Fruit fly (Drosophila melanogaster) whole organism, embryonic: Measurements from ENCODE around the gene CG16798.

Experiments used
- B-H1 ChIP-seq: fragments of 200-800 bp; sonication (Bioruptor generic); IDR thresholded peaks from 3 replicates; pipeline ENCODE4 v1.3.6; 2022; ENCODE audit warnings: missing biosample characterization, missing genetic modification characterization
- CG12769 ChIP-seq: fragments of 200-800 bp; sonication (Bioruptor generic); optimal IDR thresholded peaks from 2 replicates; lab custom pipeline; 2019; ENCODE audit warnings: missing biosample characterization, mild to moderate bottlenecking, missing genetic modification characterization, moderate library complexity
- CG13424 ChIP-seq: fragments of 200-800 bp; sonication (Bioruptor generic); optimal IDR thresholded peaks from 2 replicates; lab custom pipeline; 2019; ENCODE audit warnings: missing biosample characterization, mild to moderate bottlenecking, missing genetic modification characterization, moderate library complexity
- CG14667 ChIP-seq: fragments of 200-800 bp; sonication (Bioruptor generic); IDR thresholded peaks from 2 replicates; pipeline ENCODE4 v1.3.6; 2022; ENCODE audit warnings: missing biosample characterization, missing genetic modification characterization
- CG15269 ChIP-seq: fragments of 200-800 bp; sonication (Bioruptor generic); optimal IDR thresholded peaks from 2 replicates; lab custom pipeline; 2018; ENCODE audit warnings: missing biosample characterization, mild to moderate bottlenecking, missing genetic modification characterization, moderate library complexity
- CG15696 ChIP-seq: fragments of 200-800 bp; sonication (Bioruptor generic); optimal IDR thresholded peaks from 2 replicates; lab custom pipeline; 2019; ENCODE audit warnings: missing biosample characterization, mild to moderate bottlenecking, missing genetic modification characterization, moderate library complexity
- CG17186 ChIP-seq: fragments of 200-800 bp; sonication (Bioruptor generic); optimal IDR thresholded peaks from 3 replicates; lab custom pipeline; 2017; ENCODE audit warnings: missing biosample characterization, missing genetic modification reagents, missing genetic modification characterization
- CG17612 ChIP-seq: fragments of 200-800 bp; sonication (Bioruptor generic); IDR thresholded peaks from 2 replicates; pipeline ENCODE4 v1.3.6; 2022; ENCODE audit warnings: missing biosample characterization, missing genetic modification characterization
- CG17829 ChIP-seq: fragments of 200-800 bp; optimal IDR thresholded peaks from 2 replicates; lab custom pipeline; 2019; ENCODE audit warnings: missing biosample characterization, mild to moderate bottlenecking, missing genetic modification characterization, moderate library complexity
- CG1832 ChIP-seq: fragments of 200-800 bp; sonication (Bioruptor generic); optimal IDR thresholded peaks from 2 replicates; lab custom pipeline; 2017; ENCODE audit warnings: missing biosample characterization, mild to moderate bottlenecking, missing genetic modification characterization, inconsistent platforms
- CG31365 ChIP-seq: fragments of 200-800 bp; sonication (Bioruptor generic); optimal IDR thresholded peaks from 2 replicates; lab custom pipeline; 2018; ENCODE audit warnings: missing biosample characterization, mild to moderate bottlenecking, missing genetic modification characterization
- CG31388 ChIP-seq: fragments of 200-800 bp; sonication (Bioruptor generic); optimal IDR thresholded peaks from 2 replicates; lab custom pipeline; 2016; ENCODE audit warnings: missing biosample characterization, missing genetic modification characterization
- CG32532 ChIP-seq: fragments of 200-800 bp; sonication (Bioruptor generic); IDR thresholded peaks from 2 replicates; pipeline ENCODE4 v1.3.6; 2022; ENCODE audit warnings: missing biosample characterization, missing genetic modification characterization
- CG32767 ChIP-seq: fragments of 200-800 bp; sonication (Bioruptor generic); IDR thresholded peaks from 2 replicates; pipeline ENCODE4 v1.3.6; 2022; ENCODE audit warnings: missing biosample characterization, missing genetic modification characterization
- CG34224 ChIP-seq: fragments of 200-800 bp; sonication (Bioruptor generic); IDR thresholded peaks from 3 replicates; pipeline ENCODE4 v1.3.6; 2022; ENCODE audit warnings: missing biosample characterization, missing genetic modification characterization; ENCODE audit not compliant: partially characterized antibody
- CG34376 ChIP-seq: fragments of 200-800 bp; sonication (Bioruptor generic); optimal IDR thresholded peaks from 2 replicates; lab custom pipeline; 2018; ENCODE audit warnings: missing biosample characterization, mild to moderate bottlenecking, missing genetic modification characterization
- CG6654 ChIP-seq: fragments of 200-800 bp; sonication (Bioruptor generic); optimal IDR thresholded peaks from 2 replicates; lab custom pipeline; 2017; ENCODE audit warnings: missing biosample characterization, mild to moderate bottlenecking, missing genetic modification characterization
- CG6854 ChIP-seq: fragments of 200-800 bp; sonication (Bioruptor generic); optimal IDR thresholded peaks from 3 replicates; lab custom pipeline; 2017; ENCODE audit warnings: missing biosample characterization, mild to moderate bottlenecking, missing genetic modification characterization
- CG7987 ChIP-seq: fragments of 200-800 bp; sonication (Bioruptor generic); optimal IDR thresholded peaks from 2 replicates; lab custom pipeline; 2018; ENCODE audit warnings: missing biosample characterization, mild to moderate bottlenecking, missing genetic modification characterization, moderate library complexity
- Dref ChIP-seq: fragments of 200-800 bp; sonication (Bioruptor generic); IDR thresholded peaks from 2 replicates; pipeline ENCODE4 v1.3.6; 2022; ENCODE audit warnings: missing biosample characterization, missing genetic modification characterization
- Ets65A ChIP-seq: fragments of 200-800 bp; sonication (Bioruptor generic); peaks from one replicate; lab custom pipeline; 2016; ENCODE audit warnings: missing biosample characterization, missing genetic modification characterization
- GATAe ChIP-seq: fragments of 200-800 bp; sonication (Bioruptor generic); conservative IDR thresholded peaks from 2 replicates; pipeline ENCODE4 v1.3.6; 2022; ENCODE audit warnings: missing biosample characterization, missing genetic modification characterization
- HLHmδ ChIP-seq: fragments of 200-800 bp; sonication (Bioruptor generic); optimal IDR thresholded peaks from 2 replicates; lab custom pipeline; 2018; ENCODE audit warnings: missing biosample characterization, mild to moderate bottlenecking, missing genetic modification characterization, moderate library complexity
- Hey ChIP-seq: fragments of 200-800 bp; sonication (Bioruptor generic); optimal IDR thresholded peaks from 3 replicates; lab custom pipeline; 2018; ENCODE audit warnings: missing biosample characterization, mild to moderate bottlenecking, missing genetic modification characterization
- HmgD ChIP-seq: fragments of 200-800 bp; sonication (Bioruptor generic); optimal IDR thresholded peaks from 3 replicates; lab custom pipeline; 2016; ENCODE audit warnings: missing biosample characterization, missing genetic modification characterization
- HmgZ ChIP-seq: fragments of 200-800 bp; sonication (Bioruptor generic); optimal IDR thresholded peaks from 2 replicates; lab custom pipeline; 2018; ENCODE audit warnings: missing biosample characterization, mild to moderate bottlenecking, missing genetic modification characterization
- Lim3 ChIP-seq: fragments of 200-800 bp; sonication (Bioruptor generic); IDR thresholded peaks from 2 replicates; pipeline ENCODE4 v1.3.6; 2022; ENCODE audit warnings: missing biosample characterization, missing genetic modification characterization
- Mes4 ChIP-seq: fragments of 200-800 bp; sonication (Bioruptor generic); optimal IDR thresholded peaks from 2 replicates; lab custom pipeline; 2016; ENCODE audit warnings: missing biosample characterization, missing genetic modification characterization
- Myb ChIP-seq: fragments of 200-800 bp; sonication (Bioruptor generic); optimal IDR thresholded peaks from 2 replicates; lab custom pipeline; 2016; ENCODE audit warnings: missing biosample characterization, missing genetic modification characterization
- NC2α ChIP-seq: fragments of 200-800 bp; sonication (Bioruptor generic); optimal IDR thresholded peaks from 2 replicates; lab custom pipeline; 2016; ENCODE audit warnings: missing biosample characterization, missing genetic modification characterization
- Neu2 ChIP-seq: fragments of 200-800 bp; sonication (Bioruptor generic); optimal IDR thresholded peaks from 3 replicates; lab custom pipeline; 2016; ENCODE audit warnings: missing biosample characterization, missing genetic modification characterization, borderline replicate concordance
- Scr ChIP-seq: fragments of 200-800 bp; sonication (Bioruptor generic); IDR thresholded peaks from 2 replicates; pipeline ENCODE4 v1.3.6; 2022; ENCODE audit warnings: missing biosample characterization, missing genetic modification characterization; ENCODE audit not compliant: partially characterized antibody
- Sox102F ChIP-seq: fragments of 200-800 bp; sonication (Bioruptor generic); optimal IDR thresholded peaks from 2 replicates; lab custom pipeline; 2018; ENCODE audit warnings: missing biosample characterization, mild to moderate bottlenecking, missing genetic modification characterization, moderate library complexity
- Vsx1 ChIP-seq: fragments of 200-800 bp; sonication (Bioruptor generic); optimal IDR thresholded peaks from 2 replicates; lab custom pipeline; 2017; ENCODE audit warnings: missing biosample characterization, mild to moderate bottlenecking, missing genetic modification characterization, missing genetic modification reagents
- Xrp1 ChIP-seq: fragments of 200-800 bp; sonication (Bioruptor generic); IDR thresholded peaks from 2 replicates; pipeline ENCODE4 v1.3.6; 2022; ENCODE audit warnings: missing biosample characterization, missing genetic modification characterization
- YL-1 ChIP-seq: fragments of 200-800 bp; sonication (Bioruptor generic); optimal IDR thresholded peaks from 3 replicates; lab custom pipeline; 2017; ENCODE audit warnings: missing biosample characterization, mild to moderate bottlenecking, missing genetic modification characterization
- az2 ChIP-seq: fragments of 200-800 bp; sonication (Bioruptor generic); optimal IDR thresholded peaks from 3 replicates; lab custom pipeline; 2016; ENCODE audit warnings: missing biosample characterization, missing genetic modification characterization
- crc ChIP-seq: fragments of 200-800 bp; sonication (Bioruptor generic); optimal IDR thresholded peaks from 2 replicates; lab custom pipeline; 2016; ENCODE audit warnings: missing biosample characterization, missing genetic modification characterization
- crol ChIP-seq: fragments of 200-800 bp; sonication (Bioruptor generic); IDR thresholded peaks from 2 replicates; pipeline ENCODE4 v1.3.6; 2022; ENCODE audit warnings: missing biosample characterization, missing genetic modification characterization
- gce ChIP-seq: fragments of 200-800 bp; sonication (Bioruptor generic); IDR thresholded peaks from 3 replicates; pipeline ENCODE4 v1.3.6; 2022; ENCODE audit warnings: missing biosample characterization, missing genetic modification characterization
- gsb ChIP-seq: fragments of 200-800 bp; sonication (Bioruptor generic); IDR thresholded peaks from 2 replicates; pipeline ENCODE4 v1.3.6; 2022; ENCODE audit warnings: missing biosample characterization, missing genetic modification characterization
- hkb ChIP-seq, 2 experiments: fragments of 200-800 bp in 1 of 2; fragments of >200 bp in 1 of 2; sonication (Bioruptor generic) in 1 of 2; IDR thresholded peaks in 1 of 2; optimal IDR thresholded peaks in 1 of 2; 2 replicates each; pipeline versions ENCODE4 v1.3.6 to Lab custom; 2017 to 2022; ENCODE audit warnings: missing biosample characterization in 1 of 2, missing genetic modification characterization in 1 of 2
- kah ChIP-seq: fragments of 200-800 bp; sonication (Bioruptor generic); optimal IDR thresholded peaks from 2 replicates; lab custom pipeline; 2018; ENCODE audit warnings: missing biosample characterization, mild to moderate bottlenecking, missing genetic modification characterization
- pan ChIP-seq, 4 experiments: fragments of >200 bp in 3 of 4; fragments of 200-800 bp in 1 of 4; sonication (Bioruptor generic) in 1 of 4; optimal IDR thresholded peaks in 3 of 4; IDR thresholded peaks in 1 of 4; 2 replicates each; pipeline versions ENCODE4 v1.3.6 to Lab custom; 2017 to 2022; ENCODE audit warnings: missing biosample characterization in 2 of 4, missing genetic modification characterization in 2 of 4, mixed read lengths in 1 of 4
- pfk ChIP-seq: fragments of 200-800 bp; sonication (Bioruptor generic); optimal IDR thresholded peaks from 2 replicates; lab custom pipeline; 2018; ENCODE audit warnings: missing biosample characterization, mild to moderate bottlenecking, missing genetic modification characterization, moderate library complexity
- salm ChIP-seq: fragments of 200-800 bp; sonication (Bioruptor generic); optimal IDR thresholded peaks from 2 replicates; lab custom pipeline; 2018; ENCODE audit warnings: missing biosample characterization, mild to moderate bottlenecking, missing genetic modification characterization
- sim ChIP-seq: fragments of 200-800 bp; sonication (Bioruptor generic); IDR thresholded peaks from 2 replicates; pipeline ENCODE4 v1.3.6; 2022; ENCODE audit warnings: missing biosample characterization, missing genetic modification characterization
- sisA ChIP-seq: fragments of 200-800 bp; sonication (Bioruptor generic); IDR thresholded peaks from 2 replicates; pipeline ENCODE4 v1.3.6; 2022; ENCODE audit warnings: missing biosample characterization, missing genetic modification characterization
- stwl ChIP-seq: fragments of 200-800 bp; sonication (Bioruptor generic); optimal IDR thresholded peaks from 3 replicates; lab custom pipeline; 2018; ENCODE audit warnings: missing biosample characterization, mild to moderate bottlenecking, missing genetic modification characterization, moderate library complexity
- unc-4 ChIP-seq: fragments of 200-800 bp; sonication (Bioruptor generic); IDR thresholded peaks from 2 replicates; pipeline ENCODE4 v1.3.6; 2022; ENCODE audit warnings: missing biosample characterization, missing genetic modification characterization; ENCODE audit not compliant: partially characterized antibody

CG16798 gene

dm6 chr2L:20414750-20415211, 32.6 kb upstream of the CG16798 start, which contains the start of gene CG10947 (continued):
- TF ChIP-seq CG17612 (GFP tag; lab: Robert Waterston, UW) = no peak
- peak; percentile 60 for TF ChIP-seq CG15269 (tag; lab: Kevin White, UChicago)
- TF ChIP-seq GATAe (GFP tag; lab: Robert Waterston, UW) = no peak
- TF ChIP-seq CG15696 (tag; lab: Kevin White, UChicago) = no peak
- TF ChIP-seq Ets65A = peak; percentile 91
- TF ChIP-seq sim (GFP tag; lab: Robert Waterston, UW) = no peak
- peak; percentile 73 for TF ChIP-seq CG32532 (GFP tag; lab: Robert Waterston, UW)
- peak; percentile 25 for TF ChIP-seq CG6654 (GFP tag; lab: Kevin White, UChicago)
- TF ChIP-seq gce (GFP tag; lab: Robert Waterston, UW) = no peak
- peak; percentile 99 for TF ChIP-seq Myb (GFP tag; lab: Kevin White, UChicago)
- TF ChIP-seq az2 (GFP tag; lab: Kevin White, UChicago) = peak; percentile 76
- peak; percentile 21 for TF ChIP-seq YL-1 (GFP tag; lab: Kevin White, UChicago)
- TF ChIP-seq CG34376 (GFP tag; lab: Kevin White, UChicago) = peak; percentile 7
- peak; percentile 64 for TF ChIP-seq CG13424 (tag; lab: Kevin White, UChicago)
- no peak for TF ChIP-seq CG32767
- TF ChIP-seq gsb (GFP tag; lab: Robert Waterston, UW) = no peak; the same call in 1 of the 2 replicates
- no peak for TF ChIP-seq Hey (tag; lab: Kevin White, UChicago)
- TF ChIP-seq CG17186 (GFP tag; lab: Kevin White, UChicago) = no peak
- TF ChIP-seq Mes4 = peak; percentile 60
- TF ChIP-seq Neu2 (GFP tag; lab: Kevin White, UChicago) = peak; percentile 1
- TF ChIP-seq CG12769 (tag; lab: Kevin White, UChicago) = no peak
- TF ChIP-seq sisA (GFP tag; lab: Robert Waterston, UW) = no peak; the same call in 1 of the 2 replicates
- peak; percentile 1 for TF ChIP-seq CG17829
- peak; percentile 62 for TF ChIP-seq unc-4 (GFP tag; lab: Robert Waterston, UW)
- no peak for TF ChIP-seq B-H1 (GFP tag; lab: Robert Waterston, UW)
- TF ChIP-seq Sox102F = peak; percentile 66
- no peak for TF ChIP-seq pan (optimal IDR thresholded peaks at IDR 0.05; lab: Kevin White, UChicago)
- TF ChIP-seq pan (GFP tag; optimal IDR thresholded peaks at IDR 0.05 in 1 of 2, IDR thresholded peaks at IDR 0.05 in 1 of 2) = peak in 1 of 2 experiments; percentile 54
- peak; percentile 38 for TF ChIP-seq HmgD (GFP tag; lab: Kevin White, UChicago)
- TF ChIP-seq CG31388 (GFP tag; lab: Kevin White, UChicago) = no peak
- no peak for TF ChIP-seq CG31365 (tag; lab: Kevin White, UChicago)
- no peak for TF ChIP-seq salm (tag; lab: Kevin White, UChicago)
- no peak for TF ChIP-seq hkb (optimal IDR thresholded peaks at IDR 0.05; lab: Kevin White, UChicago)
- TF ChIP-seq hkb (GFP tag; IDR thresholded peaks at IDR 0.05; lab: Robert Waterston, UW) = peak; percentile 60; the same call in 1 of the 2 replicates
- TF ChIP-seq CG7987 (GFP tag; lab: Kevin White, UChicago) = peak; percentile 55
- TF ChIP-seq crol (GFP tag; lab: Robert Waterston, UW) = no peak
- TF ChIP-seq CG1832 (GFP tag; lab: Kevin White, UChicago) = no peak
- peak; percentile 71 for TF ChIP-seq Xrp1 (GFP tag; lab: Robert Waterston, UW)
- TF ChIP-seq kah (GFP tag; lab: Kevin White, UChicago) = peak; percentile 32
- TF ChIP-seq Vsx1 (GFP tag; lab: Kevin White, UChicago) = peak; percentile 63
- TF ChIP-seq HLHmδ = no peak
- TF ChIP-seq CG14667 (GFP tag; lab: Robert Waterston, UW) = no peak
- TF ChIP-seq CG6854 (GFP tag; lab: Kevin White, UChicago) = peak; percentile 29
- TF ChIP-seq HmgZ (tag; lab: Kevin White, UChicago) = peak; percentile 65
- TF ChIP-seq CG34224 (GFP tag; lab: Robert Waterston, UW) = peak; percentile 60
- peak; percentile 59 for TF ChIP-seq Scr (GFP tag; lab: Robert Waterston, UW)
- no peak for TF ChIP-seq Lim3 (GFP tag; lab: Robert Waterston, UW)
- TF ChIP-seq NC2α (GFP tag; lab: Kevin White, UChicago) = peak; percentile 25
- TF ChIP-seq pfk (GFP tag; lab: Kevin White, UChicago) = no peak
- TF ChIP-seq stwl (tag; lab: Kevin White, UChicago) = peak; percentile 87
- peak; percentile 64 for TF ChIP-seq crc (GFP tag; lab: Kevin White, UChicago)
- no peak for TF ChIP-seq Dref (GFP tag; lab: Robert Waterston, UW)
